Worm (Caenorhabditis elegans) whole organism, L3 larva: ENCODE data around the gene K10C2.14.

ENCODE experiments used
- ceh-82 ChIP-seq: fragments of 150-350 bp; optimal IDR thresholded peaks from 2 replicates; lab custom pipeline; 2014; ENCODE audit warnings: missing biosample characterization, missing genetic modification characterization
- fkh-2 ChIP-seq: fragments of 150-350 bp; optimal IDR thresholded peaks from 2 replicates; lab custom pipeline; 2014; ENCODE audit warnings: missing biosample characterization, missing genetic modification reagents, missing genetic modification characterization
- lin-39 ChIP-seq: fragments of 150-350 bp; optimal IDR thresholded peaks from 2 replicates; lab custom pipeline; 2018; ENCODE audit warnings: missing biosample characterization, missing genetic modification reagents, missing genetic modification characterization
- nhr-11 ChIP-seq: fragments of 150-350 bp; optimal IDR thresholded peaks from 2 replicates; lab custom pipeline; 2014; ENCODE audit warnings: missing biosample characterization, missing genetic modification characterization
- nhr-25 ChIP-seq: sonication (generic microtip); optimal IDR thresholded peaks from 2 replicates; lab custom pipeline; 2017; ENCODE audit warnings: missing biosample characterization, missing genetic modification characterization
- nhr-28 ChIP-seq: fragments of 150-350 bp; optimal IDR thresholded peaks from 2 replicates; lab custom pipeline; 2014; ENCODE audit warnings: missing biosample characterization, missing genetic modification characterization
- unc-62 ChIP-seq: fragments of 150-350 bp; sonication (generic microtip); optimal IDR thresholded peaks from 4 replicates; lab custom pipeline; 2014; ENCODE audit warnings: missing biosample characterization, missing genetic modification reagents, missing genetic modification characterization

DNA sequence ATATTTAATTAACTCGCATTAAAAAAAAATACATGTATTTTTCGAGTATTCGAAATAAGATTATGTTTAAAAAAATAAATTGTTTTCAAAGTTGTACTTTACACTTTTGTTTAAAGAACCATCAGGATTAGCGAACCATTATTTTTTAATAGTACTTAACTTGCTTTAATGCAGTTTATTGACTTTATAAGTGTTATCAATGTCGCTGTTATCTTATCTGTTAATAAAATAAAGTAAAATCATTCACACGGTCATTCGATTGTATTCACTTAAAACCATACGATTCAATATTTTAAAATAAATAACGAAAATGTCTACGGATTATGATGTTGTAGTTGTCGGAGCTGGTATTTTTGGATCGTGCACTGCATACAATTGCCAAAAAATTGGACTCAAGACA, 36.2 kb upstream of the K10C2.14 start, which contains the start of gene C15B12.1:
- TF ChIP-seq lin-39 (tag; lab: Kevin White, UChicago) (no peak), nhr-11 (tag; lab: Kevin White, UChicago) (no peak), nhr-28 (tag; lab: Kevin White, UChicago) (no peak), nhr-25 (tag; lab: Kevin White, UChicago) (no peak), ceh-82 (tag; lab: Kevin White, UChicago) (no peak), unc-62 (no peak), fkh-2 (no peak)
